Fruit fly (Drosophila melanogaster) Kc167 (cell line): Measurements from ENCODE around the gene CG14454.

Experiments
- Myc ChIP-seq: fragments of >200 bp; optimal IDR thresholded peaks from 2 replicates; lab custom pipeline; 2017; ENCODE audit warnings: missing external identifiers
- Sin3A ChIP-seq: fragments of >200 bp; optimal IDR thresholded peaks from 2 replicates; lab custom pipeline; 2018; ENCODE audit warnings: missing external identifiers
- insv ChIP-seq: fragments of >200 bp; optimal IDR thresholded peaks from 3 replicates; lab custom pipeline; 2018; ENCODE audit warnings: missing external identifiers
- psq ChIP-seq: fragments of >200 bp; optimal IDR thresholded peaks from 2 replicates; lab custom pipeline; 2017; ENCODE audit warnings: missing external identifiers
- ttk ChIP-seq: sonication (Bioruptor generic); optimal IDR thresholded peaks from 2 replicates; lab custom pipeline; 2017; ENCODE audit warnings: missing external identifiers

dm6 chr3L:22642276-22642900 is 49.9 kb downstream of the CG14454 start:
- TF ChIP-seq ttk = no peak
- TF ChIP-seq Sin3A (lab: Kevin White, UChicago) = no peak
- no peak for TF ChIP-seq insv (lab: Kevin White, UChicago)
- TF ChIP-seq psq (lab: Kevin White, UChicago) = no peak
- TF ChIP-seq Myc = no peak
